Worm (Caenorhabditis elegans): ENCODE results near the gene cct-6.
A peak's percentile ranks its signal among the peaks of the same experiment; 100 is the strongest.

DNA sequence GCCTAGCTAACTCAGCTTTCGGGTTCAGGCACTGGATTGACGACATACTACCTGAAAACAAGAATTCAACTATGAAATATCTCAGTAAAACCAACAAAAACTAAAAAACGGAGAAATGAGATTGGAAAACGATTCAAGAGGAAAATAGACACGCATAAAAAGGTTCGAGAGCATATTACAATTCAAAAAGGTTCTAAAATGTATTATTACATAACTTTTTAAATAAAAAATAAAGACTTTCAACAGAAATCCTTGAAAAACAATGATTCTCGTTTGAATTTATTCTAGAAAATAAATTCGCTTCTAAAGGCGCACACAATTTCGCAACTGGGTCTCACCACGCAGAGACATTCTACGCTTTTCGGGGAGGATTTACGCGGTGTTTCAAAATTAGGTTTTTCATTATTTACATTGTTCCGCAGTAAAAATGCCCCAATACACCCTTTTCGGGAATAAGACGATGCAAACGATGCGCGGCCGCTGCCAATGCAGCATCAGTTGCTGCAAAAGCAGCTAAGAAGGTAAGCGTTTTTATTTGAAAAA, at the start of gene cct-6, which contains the start of gene alh-9:
- peak; percentile 2 for TF ChIP-seq pqm-1 (tag; optimal IDR thresholded peaks at IDR 0.05)
- no peak for TF ChIP-seq lin-15B (tag; optimal IDR thresholded peaks at IDR 0.05)
- no peak for TF ChIP-seq nhr-10 (tag; optimal IDR thresholded peaks at IDR 0.05)
- peak; percentile 87 for TF ChIP-seq mep-1 (tag; optimal IDR thresholded peaks at IDR 0.05)
- TF ChIP-seq saeg-2 (GFP tag; IDR thresholded peaks at IDR 0.05), result no peak
- no peak; the same call in 1 of the 2 replicates for TF ChIP-seq arid-1 (GFP tag; conservative IDR thresholded peaks at IDR 0.05)

Measured in whole organism, L4 larva.